Fruit fly (Drosophila melanogaster) whole organism: ENCODE data around the gene Prosalpha6.

Source experiments
- CG8478 ChIP-seq: fragments of >200 bp; optimal IDR thresholded peaks from 2 replicates; lab custom pipeline; 2018; ENCODE audit warnings: inconsistent platforms
- pan ChIP-seq: fragments of >200 bp; optimal IDR thresholded peaks from 2 replicates; lab custom pipeline; 2017

dm6 chr2L:10266511-10266910 lies 45.4 kb downstream of the Prosalpha6 start, which contains the start of gene CG4953:
- TF ChIP-seq CG8478 (lab: Kevin White, UChicago), result no peak
- no peak for TF ChIP-seq pan (lab: Kevin White, UChicago)
